Worm (Caenorhabditis elegans) whole organism, L4 larva: ENCODE data around the gene fbxb-114.
"Not testable (repeated sequence)": the region's sequence is repeated elsewhere in the genome, so short reads cannot be mapped to it uniquely, and the experiment has no call there.

Experiments
- R02D3.7 ChIP-seq: fragments of 150-350 bp; sonication (generic microtip); optimal IDR thresholded peaks from 3 replicates; lab custom pipeline; 2014; ENCODE audit warnings: missing biosample characterization, missing genetic modification characterization
- dve-1 ChIP-seq: sonication (generic microtip); optimal IDR thresholded peaks from 2 replicates; lab custom pipeline; 2017; ENCODE audit warnings: antibody characterized with exemption, mild to moderate bottlenecking, missing genetic modification characterization, missing compliant biosample characterization; ENCODE audit not compliant: insufficient read depth
- mxl-2 ChIP-seq: fragments of 200-800 bp; sonication (Bioruptor generic); conservative IDR thresholded peaks from 2 replicates; pipeline ENCODE4 v1.3.6; 2022; ENCODE audit warnings: missing genetic modification reagents, missing genetic modification characterization, missing compliant biosample characterization
- pha-4 ChIP-seq, 2 experiments: fragments of 150-350 bp in 1 of 2; fragments of 200-800 bp in 1 of 2; sonication (Bioruptor generic) in 1 of 2; IDR thresholded peaks in 1 of 2; optimal IDR thresholded peaks in 1 of 2; 2 replicates each; pipeline versions ENCODE4 v1.3.6 to Lab custom; 2014 to 2022; ENCODE audit warnings: missing genetic modification characterization in 2 of 2, missing genetic modification reagents in 2 of 2, missing biosample characterization in 1 of 2, missing compliant biosample characterization in 1 of 2

- TF ChIP-seq pha-4 (GFP tag; IDR thresholded peaks at IDR 0.05; lab: Robert Waterston, UW): peak; percentile 80; the same call in 1 of the 2 replicates
- TF ChIP-seq pha-4 (tag; optimal IDR thresholded peaks at IDR 0.05; lab: Kevin White, UChicago); R02D3.7 (tag; lab: Kevin White, UChicago); dve-1; mxl-2 (GFP tag; lab: Robert Waterston, UW): not testable (repeated sequence)
These were observed 10.7 kb downstream of the fbxb-114 start for ce11 chrX:16932339-16932738.
